Worm (Caenorhabditis elegans): ENCODE measurements around the gene C10E2.2.

- TF ChIP-seq eyg-1 (tag; optimal IDR thresholded peaks at IDR 0.05) (no peak), madf-2 (tag; optimal IDR thresholded peaks at IDR 0.05) (no peak), hlh-8 (tag; optimal IDR thresholded peaks at IDR 0.05) (no peak), fkh-10 (GFP tag; optimal IDR thresholded peaks at IDR 0.05) (no peak), sox-4 (tag; optimal IDR thresholded peaks at IDR 0.05) (no peak), lin-11 (tag; optimal IDR thresholded peaks at IDR 0.05) (no peak)
Measured at ce11 chrX:16773421-16773820, 28.4 kb downstream of the C10E2.2 start.
